Worm (Caenorhabditis elegans) whole organism, midembryonic: ENCODE data around the gene hsp-60.
A peak's percentile ranks its signal among the peaks of the same experiment; 100 is the strongest.

Experiments used
- T22C8.4 ChIP-seq: fragments of 200-800 bp; sonication (Bioruptor generic); IDR thresholded peaks from 2 replicates; pipeline ENCODE4 v1.3.6; 2022; ENCODE audit warnings: missing genetic modification characterization, missing compliant biosample characterization
- cog-1 ChIP-seq: sonication (generic microtip); optimal IDR thresholded peaks from 2 replicates; lab custom pipeline; 2016; ENCODE audit warnings: missing genetic modification characterization, missing compliant biosample characterization
- flt-1 ChIP-seq: fragments of 200-800 bp; sonication (Bioruptor generic); IDR thresholded peaks from 2 replicates; pipeline ENCODE4 v1.3.6; 2022; ENCODE audit warnings: missing genetic modification characterization, missing compliant biosample characterization
- klf-2 ChIP-seq: fragments of 200-800 bp; sonication (Bioruptor generic); conservative IDR thresholded peaks from 2 replicates; pipeline ENCODE4 v1.3.6; 2022; ENCODE audit warnings: missing genetic modification reagents, missing genetic modification characterization, missing compliant biosample characterization
- med-1 ChIP-seq: sonication (generic microtip); optimal IDR thresholded peaks from 2 replicates; lab custom pipeline; 2017; ENCODE audit warnings: missing genetic modification characterization, mild to moderate bottlenecking, missing compliant biosample characterization, antibody characterized with exemption, missing genetic modification reagents; ENCODE audit not compliant: insufficient read depth
- tab-1 ChIP-seq: fragments of 200-800 bp; sonication (Bioruptor generic); IDR thresholded peaks from 2 replicates; pipeline ENCODE4 v1.3.6; 2022; ENCODE audit warnings: missing genetic modification characterization, missing compliant biosample characterization
- ztf-23 ChIP-seq: fragments of 200-800 bp; sonication (Bioruptor generic); IDR thresholded peaks from 2 replicates; pipeline ENCODE4 v1.3.6; 2022; ENCODE audit warnings: missing genetic modification reagents, missing genetic modification characterization, missing compliant biosample characterization

DNA sequence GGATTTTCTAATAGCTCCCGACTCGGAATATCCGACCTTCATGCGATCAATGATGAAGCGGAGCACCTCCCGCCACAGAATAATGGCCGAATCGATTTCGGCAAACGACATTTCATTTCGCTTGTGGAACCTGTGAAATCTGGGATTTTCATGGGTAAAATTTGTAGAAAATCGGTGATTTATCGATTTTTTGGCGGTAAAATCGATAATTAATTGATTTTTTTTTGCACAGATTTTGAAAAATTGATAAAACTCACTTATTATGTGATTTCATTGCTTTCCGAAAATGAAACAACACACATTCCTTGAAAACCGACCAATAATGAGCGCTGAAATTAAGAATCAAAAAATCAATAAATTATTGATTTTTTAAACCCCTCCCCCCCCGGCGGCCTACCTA lies 47.4 kb downstream of the hsp-60 start:
- TF ChIP-seq med-1 (GFP tag; lab: Kevin White, UChicago) (no peak), klf-2 (GFP tag; lab: Robert Waterston, UW) (no peak), flt-1 (no peak), cog-1 (tag; lab: Kevin White, UChicago) (no peak), tab-1 (no peak), T22C8.4 (GFP tag; lab: Robert Waterston, UW) (peak; percentile 72), ztf-23 (no peak)
